Worm (Caenorhabditis elegans) whole organism, mixed stage, embryonic: ENCODE results near the gene K11H3.2.

Experiments
- M03D4.4 ChIP-seq: sonication (generic microtip); optimal IDR thresholded peaks from 2 replicates; lab custom pipeline; 2017; ENCODE audit warnings: mild to moderate bottlenecking, missing genetic modification characterization, missing compliant biosample characterization
- bed-3 ChIP-seq: fragments of 200-800 bp; sonication (Bioruptor generic); optimal IDR thresholded peaks from 3 replicates; lab custom pipeline; 2018; ENCODE audit warnings: mild to moderate bottlenecking, missing genetic modification characterization, moderate library complexity, missing compliant biosample characterization
- blmp-1 ChIP-seq: fragments of 150-350 bp; optimal IDR thresholded peaks from 2 replicates; lab custom pipeline; 2014; ENCODE audit warnings: missing biosample characterization, missing genetic modification characterization
- ceh-39 ChIP-seq: fragments of 150-350 bp; optimal IDR thresholded peaks from 2 replicates; lab custom pipeline; 2014; ENCODE audit warnings: missing biosample characterization, missing genetic modification characterization
- ceh-43 ChIP-seq: fragments of 200-800 bp; sonication (Bioruptor generic); optimal IDR thresholded peaks from 2 replicates; lab custom pipeline; 2018; ENCODE audit warnings: mild to moderate bottlenecking, missing genetic modification characterization, moderate library complexity, missing compliant biosample characterization
- ceh-83 ChIP-seq: fragments of 200-800 bp; sonication (Bioruptor generic); optimal IDR thresholded peaks from 2 replicates; lab custom pipeline; 2018; ENCODE audit warnings: mild to moderate bottlenecking, missing genetic modification characterization, missing compliant biosample characterization
- cnd-1 ChIP-seq: fragments of 200-800 bp; sonication (Bioruptor generic); optimal IDR thresholded peaks from 2 replicates; lab custom pipeline; 2018; ENCODE audit warnings: mild to moderate bottlenecking, missing genetic modification characterization, missing compliant biosample characterization
- elt-1 ChIP-seq: sonication (generic microtip); optimal IDR thresholded peaks from 2 replicates; lab custom pipeline; 2017; ENCODE audit warnings: missing genetic modification characterization, mild to moderate bottlenecking, missing compliant biosample characterization, antibody characterized with exemption, moderate library complexity, borderline replicate concordance; ENCODE audit not compliant: insufficient read depth
- elt-3 ChIP-seq: fragments of 150-350 bp; optimal IDR thresholded peaks from 2 replicates; lab custom pipeline; 2014; ENCODE audit warnings: missing biosample characterization, missing genetic modification characterization
- flh-1 ChIP-seq: fragments of 200-800 bp; sonication (Bioruptor generic); optimal IDR thresholded peaks from 2 replicates; lab custom pipeline; 2018; ENCODE audit warnings: mild to moderate bottlenecking, missing genetic modification characterization, moderate library complexity, missing compliant biosample characterization
- ham-2 ChIP-seq: fragments of 200-800 bp; sonication (Bioruptor generic); optimal IDR thresholded peaks from 2 replicates; lab custom pipeline; 2018; ENCODE audit warnings: mild to moderate bottlenecking, missing genetic modification characterization, missing compliant biosample characterization
- hlh-1 ChIP-seq: fragments of 150-350 bp; optimal IDR thresholded peaks from 2 replicates; lab custom pipeline; 2014; ENCODE audit warnings: missing biosample characterization, missing genetic modification reagents, missing genetic modification characterization
- lin-13 ChIP-seq: fragments of 150-350 bp; optimal IDR thresholded peaks from 2 replicates; lab custom pipeline; 2014; ENCODE audit warnings: missing biosample characterization, missing genetic modification characterization
- lin-32 ChIP-seq: fragments of 200-800 bp; sonication (Bioruptor generic); optimal IDR thresholded peaks from 2 replicates; lab custom pipeline; 2018; ENCODE audit warnings: mild to moderate bottlenecking, missing genetic modification characterization, missing compliant biosample characterization
- lsy-2 ChIP-seq: fragments of 150-350 bp; optimal IDR thresholded peaks from 2 replicates; lab custom pipeline; 2014; ENCODE audit warnings: missing biosample characterization, missing genetic modification characterization
- mab-5 ChIP-seq: fragments of 150-350 bp; optimal IDR thresholded peaks from 2 replicates; lab custom pipeline; 2014; ENCODE audit warnings: missing biosample characterization, missing genetic modification characterization
- mep-1 ChIP-seq: fragments of 150-350 bp; optimal IDR thresholded peaks from 2 replicates; lab custom pipeline; 2017; ENCODE audit warnings: missing biosample characterization, missing genetic modification reagents, missing genetic modification characterization, inconsistent platforms
- mls-2 ChIP-seq: sonication (generic microtip); optimal IDR thresholded peaks from 2 replicates; lab custom pipeline; 2016; ENCODE audit warnings: mild to moderate bottlenecking, missing genetic modification characterization, moderate library complexity, missing compliant biosample characterization
- nhr-12 ChIP-seq: fragments of 150-350 bp; optimal IDR thresholded peaks from 2 replicates; lab custom pipeline; 2014; ENCODE audit warnings: missing biosample characterization, missing genetic modification characterization
- nhr-237 ChIP-seq: fragments of 150-350 bp; optimal IDR thresholded peaks from 2 replicates; lab custom pipeline; 2014; ENCODE audit warnings: missing biosample characterization, missing genetic modification characterization
- nhr-76 ChIP-seq: sonication (generic microtip); optimal IDR thresholded peaks from 2 replicates; lab custom pipeline; 2017; ENCODE audit warnings: missing biosample characterization, missing genetic modification characterization
- pha-4 ChIP-seq: fragments of 150-350 bp; optimal IDR thresholded peaks from 2 replicates; lab custom pipeline; 2018; ENCODE audit warnings: missing biosample characterization, missing genetic modification reagents, missing genetic modification characterization
- sem-2 ChIP-seq: fragments of 200-800 bp; sonication (Bioruptor generic); optimal IDR thresholded peaks from 2 replicates; lab custom pipeline; 2018; ENCODE audit warnings: mild to moderate bottlenecking, missing genetic modification characterization, missing compliant biosample characterization
- snpc-4 ChIP-seq: fragments of 150-350 bp; optimal IDR thresholded peaks from 2 replicates; lab custom pipeline; 2014; ENCODE audit warnings: missing biosample characterization, missing genetic modification characterization
- sptf-1 ChIP-seq: sonication (generic microtip); optimal IDR thresholded peaks from 2 replicates; lab custom pipeline; 2017; ENCODE audit warnings: mild to moderate bottlenecking, missing genetic modification characterization, moderate library complexity, missing compliant biosample characterization
- tbx-8 ChIP-seq: fragments of 200-800 bp; sonication (Bioruptor generic); optimal IDR thresholded peaks from 2 replicates; lab custom pipeline; 2018; ENCODE audit warnings: mild to moderate bottlenecking, missing genetic modification characterization, moderate library complexity, missing compliant biosample characterization
- unc-120 ChIP-seq: sonication (generic microtip); optimal IDR thresholded peaks from 2 replicates; lab custom pipeline; 2017; ENCODE audit warnings: missing genetic modification characterization, missing compliant biosample characterization; ENCODE audit not compliant: poor library complexity, severe bottlenecking
- unc-39 ChIP-seq: fragments of 150-350 bp; optimal IDR thresholded peaks from 2 replicates; lab custom pipeline; 2014; ENCODE audit warnings: missing biosample characterization, missing genetic modification characterization
- unc-62 ChIP-seq: fragments of 150-350 bp; optimal IDR thresholded peaks from 2 replicates; lab custom pipeline; 2014; ENCODE audit warnings: missing biosample characterization, missing genetic modification reagents, missing genetic modification characterization
- zip-8 ChIP-seq: fragments of 150-350 bp; optimal IDR thresholded peaks from 2 replicates; lab custom pipeline; 2014; ENCODE audit warnings: missing biosample characterization, missing genetic modification characterization

Gene K11H3.2

ce11 chrIII:9874515-9874914 is 28.3 kb downstream of the K11H3.2 start:
- TF ChIP-seq hlh-1 (tag; lab: Kevin White, UChicago) (no peak), nhr-76 (tag; lab: Kevin White, UChicago) (no peak), cnd-1 (tag; lab: Kevin White, UChicago) (no peak), mls-2 (no peak), nhr-237 (tag; lab: Kevin White, UChicago) (no peak), lin-13 (no peak), elt-1 (tag; lab: Kevin White, UChicago) (no peak), unc-62 (GFP tag; lab: Kevin White, UChicago) (no peak), ceh-39 (no peak), zip-8 (tag; lab: Kevin White, UChicago) (no peak), pha-4 (tag; lab: Kevin White, UChicago) (no peak), unc-39 (tag; lab: Kevin White, UChicago) (no peak), mab-5 (tag; lab: Kevin White, UChicago) (no peak), snpc-4 (tag; lab: Kevin White, UChicago) (no peak), nhr-12 (no peak), bed-3 (no peak), blmp-1 (no peak)

DNA sequence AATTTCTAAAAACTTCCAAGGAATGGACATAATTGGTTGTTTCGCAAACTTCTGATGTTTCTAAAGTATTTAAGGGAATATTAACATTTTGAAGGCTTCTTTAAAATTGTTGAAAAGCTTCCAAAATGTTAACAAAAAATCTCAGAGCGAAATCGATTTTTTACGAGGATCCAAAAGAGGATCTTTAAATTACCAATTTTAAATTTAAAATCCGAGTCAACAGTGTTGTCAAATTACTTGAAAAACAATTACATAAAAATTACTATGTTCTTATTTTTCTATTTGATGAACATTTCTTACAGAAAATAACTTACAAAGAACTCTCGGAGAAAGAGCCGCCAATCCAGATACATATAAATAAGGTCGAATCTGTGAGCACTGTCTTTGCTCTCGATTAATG is 30.8 kb downstream of the K11H3.2 start, which contains the start of gene ZK757.10:
Gene ZK757.10, plus strand, starts transcription at position 301 of the 400 bp plus-strand sequence.
- TF ChIP-seq lin-13 (no peak), nhr-76 (tag; lab: Kevin White, UChicago) (no peak), snpc-4 (tag; lab: Kevin White, UChicago) (no peak), mab-5 (tag; lab: Kevin White, UChicago) (no peak), flh-1 (no peak), lin-32 (GFP tag; lab: Kevin White, UChicago) (no peak), bed-3 (no peak), nhr-12 (no peak), hlh-1 (tag; lab: Kevin White, UChicago) (no peak), ceh-43 (GFP tag; lab: Kevin White, UChicago) (no peak), tbx-8 (GFP tag; lab: Kevin White, UChicago) (no peak)

DNA sequence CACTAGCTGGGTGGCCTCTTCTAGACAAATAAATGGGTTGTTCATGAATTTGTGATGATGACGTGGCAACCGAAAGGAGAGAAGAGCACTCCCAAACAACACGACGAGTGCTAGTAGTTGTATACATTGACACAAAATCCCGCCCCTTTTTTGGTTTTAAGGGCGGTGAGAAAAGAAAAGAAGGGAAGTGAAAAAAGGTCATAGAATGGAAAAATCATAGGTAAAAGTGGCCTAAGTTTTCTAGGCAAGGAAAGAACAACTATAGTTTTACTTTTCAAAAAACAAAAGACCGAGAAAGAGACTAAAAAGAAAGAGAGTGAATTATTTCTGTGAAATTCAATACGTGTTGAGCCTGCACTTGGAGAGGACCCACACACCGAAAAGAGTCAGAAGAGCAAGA is 32.6 kb downstream of the K11H3.2 start, which contains the start of gene ZK757.2:
Gene ZK757.2, minus strand, starts transcription at position 101 of the 400 bp plus-strand sequence.
- TF ChIP-seq elt-3 (no peak), nhr-12 (no peak), lin-13 (no peak), sem-2 (no peak), lsy-2 (tag; lab: Kevin White, UChicago) (no peak), nhr-76 (tag; lab: Kevin White, UChicago) (no peak), tbx-8 (GFP tag; lab: Kevin White, UChicago) (no peak), sptf-1 (no peak), elt-1 (tag; lab: Kevin White, UChicago) (no peak), bed-3 (no peak), unc-39 (tag; lab: Kevin White, UChicago) (no peak), mep-1 (no peak), blmp-1 (no peak), mab-5 (tag; lab: Kevin White, UChicago) (no peak), ceh-39 (no peak), pha-4 (tag; lab: Kevin White, UChicago) (no peak), M03D4.4 (tag; lab: Kevin White, UChicago) (no peak)

DNA sequence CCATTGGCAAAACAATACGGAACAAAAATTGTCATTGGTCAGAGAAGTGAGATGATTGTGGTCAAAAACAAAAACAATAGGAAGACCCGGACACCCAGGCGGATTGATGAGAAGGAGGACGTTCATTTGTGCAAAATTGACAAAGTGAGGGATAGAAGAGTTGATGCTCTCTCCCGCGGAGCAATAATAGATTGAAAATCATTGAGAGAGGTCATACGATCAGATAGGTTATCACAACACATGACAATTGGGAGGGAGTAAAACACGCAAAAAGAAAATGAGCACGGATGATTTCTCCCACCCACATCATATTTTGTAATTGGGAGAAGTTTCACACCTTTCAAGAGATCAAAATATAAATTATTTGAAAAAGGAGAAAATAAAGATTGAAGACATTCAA is 39.4 kb downstream of the K11H3.2 start:
- no peak for TF ChIP-seq flh-1
- peak; percentile 30 for TF ChIP-seq hlh-1 (tag; lab: Kevin White, UChicago)

DNA sequence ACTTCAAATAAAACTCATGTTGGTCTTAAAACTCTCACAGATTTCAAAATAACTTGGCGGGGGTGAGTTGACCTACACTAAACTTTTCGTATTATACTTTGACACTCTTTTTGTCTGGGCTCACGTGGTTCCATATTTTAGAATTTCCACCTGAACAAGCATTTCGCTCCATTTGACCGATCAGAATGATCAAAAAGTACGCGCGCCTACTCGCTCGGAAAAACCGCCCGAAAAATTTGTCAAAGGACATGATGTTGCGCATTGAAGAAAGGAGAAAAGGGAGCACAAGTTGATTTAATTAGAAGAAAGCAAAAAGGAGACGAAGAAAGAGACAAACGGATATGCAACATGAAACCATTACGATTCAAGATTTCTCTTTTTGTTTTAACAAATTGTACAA is 40.1 kb downstream of the K11H3.2 start:
- no peak for TF ChIP-seq ceh-43 (GFP tag; lab: Kevin White, UChicago)
- TF ChIP-seq ham-2: no peak
- TF ChIP-seq snpc-4 (tag; lab: Kevin White, UChicago): no peak
- no peak for TF ChIP-seq unc-39 (tag; lab: Kevin White, UChicago)
- TF ChIP-seq pha-4 (tag; lab: Kevin White, UChicago): no peak
- no peak for TF ChIP-seq blmp-1
- no peak for TF ChIP-seq flh-1
- TF ChIP-seq ceh-83 (GFP tag; lab: Kevin White, UChicago): no peak
- no peak for TF ChIP-seq elt-1 (tag; lab: Kevin White, UChicago)
- TF ChIP-seq sptf-1: no peak
- TF ChIP-seq lsy-2 (tag; lab: Kevin White, UChicago): no peak
- TF ChIP-seq zip-8 (tag; lab: Kevin White, UChicago): no peak
- no peak for TF ChIP-seq unc-120
- no peak for TF ChIP-seq nhr-76 (tag; lab: Kevin White, UChicago)
